Worm (Caenorhabditis elegans) whole organism, late embryonic: ENCODE measurements around the gene srx-64.

Experiments
- C38D4.7 ChIP-seq: fragments of 200-800 bp; sonication (Bioruptor generic); optimal IDR thresholded peaks from 2 replicates; lab custom pipeline; 2018; ENCODE audit warnings: mild to moderate bottlenecking, missing genetic modification characterization, moderate library complexity, missing compliant biosample characterization
- K02D7.2 ChIP-seq: sonication (generic microtip); optimal IDR thresholded peaks from 2 replicates; lab custom pipeline; 2017; ENCODE audit warnings: mild to moderate bottlenecking, missing genetic modification characterization, missing compliant biosample characterization
- ahr-1 ChIP-seq: sonication (generic microtip); optimal IDR thresholded peaks from 2 replicates; lab custom pipeline; 2016; ENCODE audit warnings: missing genetic modification characterization, missing compliant biosample characterization
- ama-1 ChIP-seq: fragments of 150-350 bp; optimal IDR thresholded peaks from 2 replicates; lab custom pipeline; 2014
- ceh-18 ChIP-seq: sonication (generic microtip); optimal IDR thresholded peaks from 2 replicates; lab custom pipeline; 2016; ENCODE audit warnings: missing genetic modification characterization, missing compliant biosample characterization
- hlh-30 ChIP-seq: sonication (generic microtip); optimal IDR thresholded peaks from 2 replicates; lab custom pipeline; 2017; ENCODE audit warnings: antibody characterized with exemption, missing genetic modification characterization, missing compliant biosample characterization; ENCODE audit not compliant: insufficient read depth
- npax-4 ChIP-seq: sonication (generic microtip); optimal IDR thresholded peaks from 2 replicates; lab custom pipeline; 2016; ENCODE audit warnings: missing genetic modification characterization, missing compliant biosample characterization
- pax-1 ChIP-seq: fragments of 150-350 bp; optimal IDR thresholded peaks from 2 replicates; lab custom pipeline; 2014; ENCODE audit warnings: missing biosample characterization, missing genetic modification characterization
- pha-2 ChIP-seq: sonication (generic microtip); optimal IDR thresholded peaks from 2 replicates; lab custom pipeline; 2017; ENCODE audit warnings: mild to moderate bottlenecking, missing genetic modification characterization, missing compliant biosample characterization
- rnt-1 ChIP-seq: sonication (generic microtip); optimal IDR thresholded peaks from 2 replicates; lab custom pipeline; 2016; ENCODE audit warnings: missing genetic modification characterization, missing compliant biosample characterization

- TF ChIP-seq npax-4 (no peak), ama-1 (lab: Kevin White, UChicago) (no peak), pha-2 (no peak), pax-1 (no peak), ahr-1 (tag; lab: Kevin White, UChicago) (no peak), K02D7.2 (tag; lab: Kevin White, UChicago) (no peak), ceh-18 (tag; lab: Kevin White, UChicago) (no peak), C38D4.7 (GFP tag; lab: Kevin White, UChicago) (no peak), hlh-30 (no peak), rnt-1 (tag; lab: Kevin White, UChicago) (no peak)
Measured at ce11 chrV:3972846-3973245, 43.6 kb downstream of the srx-64 start, which contains the start of gene cyp-34A10.
